Worm (Caenorhabditis elegans): Measurements from ENCODE around the gene cest-28.

Gene cest-28

ce11 chrV:6669520-6669919 is at the start of gene cest-28:
TSS of gene cest-28 (plus strand) at chrV:6669820.
- no peak for TF ChIP-seq nhr-28 (tag; optimal IDR thresholded peaks at IDR 0.05)
- TF ChIP-seq ceh-90 (tag; optimal IDR thresholded peaks at IDR 0.05): no peak
- no peak for TF ChIP-seq elt-3 (tag; optimal IDR thresholded peaks at IDR 0.05)
- TF ChIP-seq efl-1 (optimal IDR thresholded peaks at IDR 0.05): no peak
- no peak for TF ChIP-seq efl-1 (GFP tag; optimal IDR thresholded peaks at IDR 0.05 in 1 of 2)
- no peak for TF ChIP-seq ets-5 (GFP tag; IDR thresholded peaks at IDR 0.05)
- TF ChIP-seq skn-1 (tag; optimal IDR thresholded peaks at IDR 0.05): no peak
- no peak for TF ChIP-seq mab-9 (GFP tag; IDR thresholded peaks at IDR 0.05)
- TF ChIP-seq grh-1 (GFP tag; IDR thresholded peaks at IDR 0.05): no peak
- TF ChIP-seq tlp-1 (tag; optimal IDR thresholded peaks at IDR 0.05): no peak
- TF ChIP-seq rnt-1 (tag; optimal IDR thresholded peaks at IDR 0.05): no peak
- no peak for TF ChIP-seq egl-13 (tag; optimal IDR thresholded peaks at IDR 0.05)
- no peak for TF ChIP-seq Y116A8C.19 (tag; optimal IDR thresholded peaks at IDR 0.05; ENCODE audit: borderline replicate concordance)
- no peak for TF ChIP-seq nhr-20 (tag; optimal IDR thresholded peaks at IDR 0.05)
- TF ChIP-seq pqm-1 (tag; optimal IDR thresholded peaks at IDR 0.05): no peak
- TF ChIP-seq irx-1 (tag; optimal IDR thresholded peaks at IDR 0.05): no peak
- TF ChIP-seq ceh-88 (GFP tag; IDR thresholded peaks at IDR 0.05): no peak

ce11 chrV:6620809-6621208 is 48.8 kb upstream of the cest-28 start:
- TF ChIP-seq nhr-47 (tag; optimal IDR thresholded peaks at IDR 0.05) (no peak), ceh-82 (tag; optimal IDR thresholded peaks at IDR 0.05) (no peak), nhr-19 (GFP tag; conservative IDR thresholded peaks at IDR 0.05) (no peak), unc-98 (GFP tag; IDR thresholded peaks at IDR 0.05) (no peak), lin-13 (GFP tag; optimal IDR thresholded peaks at IDR 0.05) (no peak), mdl-1 (tag; optimal IDR thresholded peaks at IDR 0.05) (no peak), ces-1 (GFP tag; optimal IDR thresholded peaks at IDR 0.05) (no peak), ceh-63 (GFP tag; optimal IDR thresholded peaks at IDR 0.05) (no peak), nhr-85 (tag) (peak; percentile 56), efl-3 (GFP tag; optimal IDR thresholded peaks at IDR 0.05) (no peak), nhr-20 (tag; optimal IDR thresholded peaks at IDR 0.05) (no peak), nhr-90 (tag; optimal IDR thresholded peaks at IDR 0.05; ENCODE audit: poor library complexity) (no peak), lin-14 (GFP tag; optimal IDR thresholded peaks at IDR 0.05) (peak; percentile 52), elt-3 (tag; optimal IDR thresholded peaks at IDR 0.05) (no peak), fkh-8 (tag; optimal IDR thresholded peaks at IDR 0.05) (no peak), unc-130 (tag; optimal IDR thresholded peaks at IDR 0.05) (no peak), lin-15B (tag; optimal IDR thresholded peaks at IDR 0.05) (no peak), nhr-77 (tag; optimal IDR thresholded peaks at IDR 0.05) (no peak), snu-23 (GFP tag; optimal IDR thresholded peaks at IDR 0.05) (no peak), C34B4.2 (tag; optimal IDR thresholded peaks at IDR 0.05) (no peak), ceh-88 (GFP tag; IDR thresholded peaks at IDR 0.05) (no peak), tlp-1 (tag; optimal IDR thresholded peaks at IDR 0.05) (no peak), mep-1 (tag; optimal IDR thresholded peaks at IDR 0.05) (no peak), ceh-90 (tag; optimal IDR thresholded peaks at IDR 0.05) (no peak), nhr-76 (tag; optimal IDR thresholded peaks at IDR 0.05) (no peak), vab-15 (tag; optimal IDR thresholded peaks at IDR 0.05) (no peak), sox-4 (tag; optimal IDR thresholded peaks at IDR 0.05) (no peak), lsy-2 (tag; optimal IDR thresholded peaks at IDR 0.05) (no peak), efl-1 (optimal IDR thresholded peaks at IDR 0.05) (no peak), efl-1 (GFP tag; optimal IDR thresholded peaks at IDR 0.05 in 1 of 2) (peak in 1 of 2 experiments; percentile 19), egl-13 (tag; optimal IDR thresholded peaks at IDR 0.05) (no peak), fos-1 (tag; optimal IDR thresholded peaks at IDR 0.05) (no peak), jun-1 (tag; optimal IDR thresholded peaks at IDR 0.05) (no peak), blmp-1 (tag; optimal IDR thresholded peaks at IDR 0.05) (peak; percentile 7)
